Worm (Caenorhabditis elegans) whole organism, L1 larva: ENCODE measurements around the gene nhr-15.

Source experiments
- lsy-2 ChIP-seq, 2 experiments: fragments of 150-350 bp; optimal IDR thresholded peaks; 2 replicates each; lab custom pipeline; 2014; ENCODE audit warnings: missing biosample characterization in 2 of 2, missing genetic modification characterization in 2 of 2
- rnt-1 ChIP-seq: sonication (generic microtip); optimal IDR thresholded peaks from 2 replicates; lab custom pipeline; 2016; ENCODE audit warnings: mild to moderate bottlenecking, missing genetic modification characterization, moderate library complexity, missing compliant biosample characterization

- TF ChIP-seq lsy-2 (tag; optimal IDR thresholded peaks at IDR 0.05; lab: Kevin White, UChicago) (no peak), rnt-1 (tag; lab: Kevin White, UChicago) (no peak)
Observed at ce11 chrV:350822-351221, 38.3 kb downstream of the nhr-15 start.
